Fruit fly (Drosophila melanogaster): ENCODE results near the gene Tango14.
A peak's percentile ranks its signal among the peaks of the same experiment; 100 is the strongest.

The Tango14 gene

DNA sequence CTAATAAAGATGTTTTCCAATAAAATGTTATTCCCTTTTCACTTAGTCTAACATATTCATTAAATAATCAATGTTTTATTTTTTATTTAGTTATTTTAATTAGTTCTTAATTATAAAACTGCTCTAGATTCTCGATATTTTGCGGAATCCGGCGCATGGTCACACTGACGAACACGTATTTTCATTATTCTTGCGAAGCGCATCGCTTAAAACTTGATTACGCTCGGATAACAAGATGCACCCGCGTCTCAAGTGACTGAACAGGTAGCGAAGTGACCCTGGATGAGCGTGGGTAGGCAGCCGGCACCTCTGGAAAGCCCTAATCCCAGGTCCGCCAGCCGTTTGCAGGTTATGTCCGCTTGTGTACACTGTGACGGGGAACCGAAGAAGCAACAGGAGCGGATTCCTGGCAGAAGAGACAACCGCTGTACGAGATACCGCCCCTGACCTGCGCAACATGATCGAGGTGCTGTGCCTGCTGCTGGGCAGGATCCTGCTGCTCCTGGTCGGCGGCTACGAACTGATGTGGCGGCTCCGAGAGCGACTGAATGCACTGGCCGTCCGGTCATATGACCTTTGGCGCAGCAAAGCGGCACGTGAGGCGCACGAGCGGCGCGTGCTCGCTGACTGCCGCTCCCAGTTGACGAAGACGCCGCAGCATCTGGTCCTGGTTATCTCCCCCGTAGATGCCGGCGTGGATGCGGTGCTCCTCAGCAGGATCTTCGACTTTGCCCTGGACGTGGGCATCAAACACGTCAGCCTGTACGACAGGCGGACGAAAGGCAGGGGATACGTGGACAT is at the start of gene Tango14:
Gene Tango14, plus strand, starts transcription at position 143 of the 801 bp plus-strand sequence.
- TF ChIP-seq HLHmδ (GFP tag; optimal IDR thresholded peaks at IDR 0.05) = no peak
- TF ChIP-seq CG8924 (tag; optimal IDR thresholded peaks at IDR 0.05) = no peak
- TF ChIP-seq CG2129 (GFP tag; IDR thresholded peaks at IDR 0.05; ENCODE audit: partially characterized antibody) = no peak
- TF ChIP-seq Dbx (GFP tag; IDR thresholded peaks at IDR 0.05) = no peak
- TF ChIP-seq Side (GFP tag; optimal IDR thresholded peaks at IDR 0.05) = no peak
- TF ChIP-seq odd (GFP tag; optimal IDR thresholded peaks at IDR 0.05) = no peak
- TF ChIP-seq dmrt11E (tag; optimal IDR thresholded peaks at IDR 0.05) = no peak
- no peak for TF ChIP-seq ftz-f1 (GFP tag; optimal IDR thresholded peaks at IDR 0.05)
- 0 out of 2 replicates have a peak, but pooled peaks have one; percentile 18 for TF ChIP-seq inv (GFP tag; IDR thresholded peaks at IDR 0.05; ENCODE audit: partially characterized antibody)
- no peak for TF ChIP-seq CG12236 (GFP tag; optimal IDR thresholded peaks at IDR 0.05)
- TF ChIP-seq gce (GFP tag; IDR thresholded peaks at IDR 0.05) = no peak
- TF ChIP-seq CG2712 (tag; optimal IDR thresholded peaks at IDR 0.05) = no peak
- TF ChIP-seq Dp (GFP tag; optimal IDR thresholded peaks at IDR 0.05) = no peak
- no peak for TF ChIP-seq CHES-1-like (GFP tag; optimal IDR thresholded peaks at IDR 0.05)
- TF ChIP-seq otp (GFP tag; IDR thresholded peaks at IDR 0.05) = 0 out of 3 replicates have a peak, but pooled peaks have one; percentile 23
- no peak for TF ChIP-seq CG17361 (GFP tag; IDR thresholded peaks at IDR 0.05)
- peak; percentile 52; the same call in 1 of the 2 replicates for TF ChIP-seq nerfin-2 (GFP tag; IDR thresholded peaks at IDR 0.05; ENCODE audit: partially characterized antibody)
- peak; percentile 59 for TF ChIP-seq sens (GFP tag)
- no peak for TF ChIP-seq HLH4C (GFP tag; IDR thresholded peaks at IDR 0.05; ENCODE audit: partially characterized antibody)
- no peak for TF ChIP-seq klu (GFP tag; IDR thresholded peaks at IDR 0.05)
- TF ChIP-seq Six4 (GFP tag; optimal IDR thresholded peaks at IDR 0.05) = no peak
- TF ChIP-seq CG6683 (GFP tag; optimal IDR thresholded peaks at IDR 0.05) = no peak
- TF ChIP-seq NfI (GFP tag; optimal IDR thresholded peaks at IDR 0.05) = no peak
- TF ChIP-seq CG3995 (GFP tag; optimal IDR thresholded peaks at IDR 0.05) = peak; percentile 14
- no peak for TF ChIP-seq Asciz (GFP tag; optimal IDR thresholded peaks at IDR 0.05)
- no peak for TF ChIP-seq bowl (GFP tag; IDR thresholded peaks at IDR 0.05)
- TF ChIP-seq Rfx (GFP tag; IDR thresholded peaks at IDR 0.05) = 0 out of 2 replicates have a peak, but pooled peaks have one; percentile 19
- TF ChIP-seq CG4854 (GFP tag; optimal IDR thresholded peaks at IDR 0.05) = no peak
- TF ChIP-seq CG14710 (tag; optimal IDR thresholded peaks at IDR 0.05) = peak; percentile 32
- TF ChIP-seq stwl (tag; optimal IDR thresholded peaks at IDR 0.05) = no peak
- no peak for TF ChIP-seq CG30020 (tag; optimal IDR thresholded peaks at IDR 0.05)
- TF ChIP-seq Ada2b (GFP tag; IDR thresholded peaks at IDR 0.05) = no peak
- TF ChIP-seq lola (GFP tag; optimal IDR thresholded peaks at IDR 0.05) = peak in 1 of 3 experiments; percentile 14
- TF ChIP-seq Max (GFP tag; optimal IDR thresholded peaks at IDR 0.05) = no peak
- TF ChIP-seq CG9797 (GFP tag; optimal IDR thresholded peaks at IDR 0.05) = peak; percentile 24
- no peak for TF ChIP-seq Sox100B (GFP tag; optimal IDR thresholded peaks at IDR 0.05)
- no peak for TF ChIP-seq Trl (optimal IDR thresholded peaks at IDR 0.05)
- no peak for TF ChIP-seq Trl (GFP tag; optimal IDR thresholded peaks at IDR 0.05)
- 0 out of 3 replicates have a peak, but pooled peaks have one; percentile 52 for TF ChIP-seq hb (GFP tag; IDR thresholded peaks at IDR 0.05; ENCODE audit: partially characterized antibody)
- no peak for TF ChIP-seq CG1792 (GFP tag; optimal IDR thresholded peaks at IDR 0.05)
- 0 out of 3 replicates have a peak, but pooled peaks have one; percentile 53 for TF ChIP-seq row (GFP tag; IDR thresholded peaks at IDR 0.05)
- TF ChIP-seq Mad (GFP tag; optimal IDR thresholded peaks at IDR 0.05) = no peak
- TF ChIP-seq Dll (GFP tag; IDR thresholded peaks at IDR 0.05; ENCODE audit: partially characterized antibody) = 0 out of 4 replicates have a peak, but pooled peaks have one; percentile 20
- no peak for TF ChIP-seq pita (GFP tag; optimal IDR thresholded peaks at IDR 0.05)
- no peak for TF ChIP-seq CG14441 (GFP tag; IDR thresholded peaks at IDR 0.05)
- no peak for TF ChIP-seq CG18619 (GFP tag; optimal IDR thresholded peaks at IDR 0.05)
- TF ChIP-seq CrebB (tag; optimal IDR thresholded peaks at IDR 0.05) = no peak
- TF ChIP-seq Fer3 (tag; optimal IDR thresholded peaks at IDR 0.05) = no peak
- no peak for TF ChIP-seq Myb (GFP tag; optimal IDR thresholded peaks at IDR 0.05)
